Worm (Caenorhabditis elegans): Measurements from ENCODE around the gene E02H1.5.

- no peak for TF ChIP-seq F37D6.2 (tag; optimal IDR thresholded peaks at IDR 0.05)
- no peak for TF ChIP-seq R02D3.7 (tag; optimal IDR thresholded peaks at IDR 0.05)
- TF ChIP-seq aly-2 (tag; optimal IDR thresholded peaks at IDR 0.05) = no peak
- TF ChIP-seq dve-1 (tag; optimal IDR thresholded peaks at IDR 0.05; ENCODE audit: insufficient read depth) = peak; percentile 46
- TF ChIP-seq nhr-11 (tag; optimal IDR thresholded peaks at IDR 0.05) = no peak
- TF ChIP-seq php-3 (GFP tag; IDR thresholded peaks at IDR 0.05) = no peak
Measured at ce11 chrII:9602566-9602965, 7.5 kb downstream of the E02H1.5 start.

Data from whole organism, L4 larva.